Worm (Caenorhabditis elegans) whole organism, midembryonic: ENCODE data around the gene F59A6.13.

Experiments
- flt-1 ChIP-seq: fragments of 200-800 bp; sonication (Bioruptor generic); IDR thresholded peaks from 2 replicates; pipeline ENCODE4 v1.3.6; 2022; ENCODE audit warnings: missing genetic modification characterization, missing compliant biosample characterization
- klf-2 ChIP-seq: fragments of 200-800 bp; sonication (Bioruptor generic); conservative IDR thresholded peaks from 2 replicates; pipeline ENCODE4 v1.3.6; 2022; ENCODE audit warnings: missing genetic modification reagents, missing genetic modification characterization, missing compliant biosample characterization
- tab-1 ChIP-seq: fragments of 200-800 bp; sonication (Bioruptor generic); IDR thresholded peaks from 2 replicates; pipeline ENCODE4 v1.3.6; 2022; ENCODE audit warnings: missing genetic modification characterization, missing compliant biosample characterization

DNA sequence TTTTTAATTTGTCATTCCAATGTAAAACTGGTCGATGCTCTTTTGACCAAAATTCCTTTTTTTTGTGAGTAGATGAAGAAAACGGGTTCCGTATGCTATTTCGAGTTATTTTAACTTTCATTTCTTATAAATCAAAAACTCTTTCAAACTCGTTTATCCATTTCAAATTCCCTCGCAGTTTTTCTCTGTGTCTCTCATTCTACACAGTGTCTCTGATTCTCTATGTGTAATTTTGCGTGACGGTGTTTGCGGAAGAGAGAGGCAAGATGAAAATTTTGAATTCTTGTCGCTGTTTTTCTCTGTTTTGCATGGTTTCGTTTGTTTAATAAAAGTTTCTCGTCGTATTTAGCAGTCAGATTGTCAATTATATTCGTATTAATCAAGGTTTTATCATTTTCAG, 23.5 kb upstream of the F59A6.13 start, which contains the start of gene citk-2:
- TF ChIP-seq flt-1 (GFP tag; lab: Robert Waterston, UW) (no peak), klf-2 (GFP tag; lab: Robert Waterston, UW) (no peak), tab-1 (GFP tag; lab: Robert Waterston, UW) (no peak)
